Worm (Caenorhabditis elegans) whole organism, L2 larva: ENCODE measurements around the gene Y42G9A.3.

Experiments used
- mdl-1 ChIP-seq, 2 experiments: fragments of 150-350 bp in 1 of 2; sonication (generic microtip) in 1 of 2; optimal IDR thresholded peaks; 2 replicates each; lab custom pipeline; 2017; ENCODE audit warnings: missing biosample characterization in 2 of 2, missing genetic modification characterization in 2 of 2
- nhr-77 ChIP-seq: fragments of 150-350 bp; optimal IDR thresholded peaks from 2 replicates; lab custom pipeline; 2014; ENCODE audit warnings: missing biosample characterization, missing genetic modification characterization

DNA sequence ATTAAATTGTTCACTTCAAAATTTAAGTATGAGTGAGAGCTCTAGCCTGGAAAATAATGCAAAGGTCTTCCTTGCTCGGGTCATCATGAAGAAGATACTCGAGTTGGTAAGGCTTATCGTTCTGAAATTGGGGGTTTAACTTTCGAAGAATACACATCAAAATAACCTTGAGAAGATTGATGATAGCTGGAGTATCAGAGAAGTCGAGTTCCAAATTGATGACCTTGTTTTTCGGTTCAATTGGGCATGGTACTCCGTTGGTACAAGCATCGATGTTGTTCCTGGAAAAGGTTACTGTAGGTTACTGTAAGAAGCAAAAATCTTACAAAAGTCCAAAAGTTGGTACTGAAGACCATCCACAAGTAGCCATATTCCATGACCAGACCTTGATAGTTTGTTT, 30.1 kb downstream of the Y42G9A.3 start:
- no peak for TF ChIP-seq nhr-77 (tag; lab: Kevin White, UChicago)
- TF ChIP-seq mdl-1 (tag; optimal IDR thresholded peaks at IDR 0.05; lab: Kevin White, UChicago) = no peak
